Worm (Caenorhabditis elegans) whole organism, L4/young adult: Measurements from ENCODE around the gene arrd-25.

Source experiments
- W03F9.2 ChIP-seq: fragments of 150-350 bp; optimal IDR thresholded peaks from 2 replicates; lab custom pipeline; 2014; ENCODE audit warnings: missing biosample characterization, missing genetic modification characterization
- dao-5 ChIP-seq: sonication (generic microtip); optimal IDR thresholded peaks from 2 replicates; lab custom pipeline; 2016; ENCODE audit warnings: missing genotype, missing genetic modification characterization, moderate library complexity, missing compliant biosample characterization
- him-1 ChIP-seq: sonication (generic microtip); optimal IDR thresholded peaks from 2 replicates; lab custom pipeline; 2016; ENCODE audit warnings: missing genotype, missing genetic modification reagents, missing genetic modification characterization, missing compliant biosample characterization

ce11 chrX:14039293-14039692, 5.7 kb downstream of the arrd-25 start:
- TF ChIP-seq him-1 (tag; lab: Kevin White, UChicago) (no peak), dao-5 (tag; lab: Kevin White, UChicago) (no peak), W03F9.2 (no peak)
